Fruit fly (Drosophila melanogaster) whole organism, wandering third instar larva: ENCODE results near the gene CG3546.

Experiments
- Abd-B ChIP-seq: fragments of >200 bp; optimal IDR thresholded peaks from 2 replicates; lab custom pipeline; 2017; ENCODE audit warnings: missing biosample characterization, missing genetic modification characterization
- CG32264 ChIP-seq: fragments of 200-800 bp; sonication (Bioruptor generic); optimal IDR thresholded peaks from 2 replicates; lab custom pipeline; 2016; ENCODE audit warnings: missing biosample characterization, missing genetic modification characterization
- CG9705 ChIP-seq: fragments of 200-800 bp; sonication (Bioruptor generic); optimal IDR thresholded peaks from 2 replicates; lab custom pipeline; 2018; ENCODE audit warnings: missing biosample characterization, mild to moderate bottlenecking, missing genetic modification characterization
- CrebA ChIP-seq: fragments of 200-800 bp; sonication (Bioruptor generic); optimal IDR thresholded peaks from 2 replicates; lab custom pipeline; 2016; ENCODE audit warnings: missing biosample characterization, mild to moderate bottlenecking, missing genetic modification characterization, borderline replicate concordance
- Dfd ChIP-seq: fragments of >200 bp; optimal IDR thresholded peaks from 2 replicates; lab custom pipeline; 2017; ENCODE audit warnings: missing biosample characterization, missing genetic modification characterization
- Dif ChIP-seq: fragments of 200-275, 200-300 bp; sonication (Bioruptor generic); optimal IDR thresholded peaks from 2 replicates; lab custom pipeline; 2018; ENCODE audit warnings: missing biosample characterization, missing genetic modification characterization; ENCODE audit not compliant: partially characterized antibody
- GATAd ChIP-seq: sonication (Bioruptor generic); optimal IDR thresholded peaks from 2 replicates; lab custom pipeline; 2016; ENCODE audit warnings: missing biosample characterization, missing genetic modification characterization
- HLH106 ChIP-seq: fragments of 200-800 bp; optimal IDR thresholded peaks from 3 replicates; lab custom pipeline; 2019; ENCODE audit warnings: missing biosample characterization, mild to moderate bottlenecking, missing genetic modification characterization, moderate library complexity
- Hr78 ChIP-seq: fragments of >200 bp; optimal IDR thresholded peaks from 2 replicates; lab custom pipeline; 2017; ENCODE audit warnings: missing biosample characterization, missing genetic modification characterization
- Hr83 ChIP-seq: fragments of 200-300 bp; sonication (Bioruptor generic); optimal IDR thresholded peaks from 2 replicates; lab custom pipeline; 2016; ENCODE audit warnings: missing biosample characterization, mild to moderate bottlenecking, missing genetic modification characterization, moderate library complexity; ENCODE audit not compliant: poor library complexity, severe bottlenecking
- Jra ChIP-seq: sonication (Bioruptor generic); optimal IDR thresholded peaks from 2 replicates; lab custom pipeline; 2016; ENCODE audit warnings: missing biosample characterization, missing genetic modification characterization
- Mio ChIP-seq: sonication (Bioruptor generic); optimal IDR thresholded peaks from 2 replicates; lab custom pipeline; 2016; ENCODE audit warnings: missing biosample characterization, missing genetic modification characterization
- Myc ChIP-seq: fragments of >200 bp; optimal IDR thresholded peaks from 2 replicates; lab custom pipeline; 2017
- N ChIP-seq: fragments of >200 bp; optimal IDR thresholded peaks from 2 replicates; lab custom pipeline; 2018; ENCODE audit warnings: missing biosample characterization, missing external identifiers, missing genetic modification characterization
- OdsH ChIP-seq: fragments of 200-800 bp; sonication (Bioruptor generic); optimal IDR thresholded peaks from 2 replicates; lab custom pipeline; 2016; ENCODE audit warnings: missing biosample characterization, mild to moderate bottlenecking, missing genetic modification characterization
- Rel ChIP-seq, 2 experiments: fragments of 200-800 bp; sonication (Bioruptor generic) in 1 of 2; optimal IDR thresholded peaks; 2 replicates in 1 of 2; 3 replicates in 1 of 2; lab custom pipeline; 2016 to 2019; ENCODE audit warnings: mild to moderate bottlenecking in 2 of 2, missing biosample characterization in 2 of 2, missing genetic modification characterization in 2 of 2, moderate library complexity in 1 of 2
- Sp1 ChIP-seq: fragments of 200-800 bp; sonication (Bioruptor generic); optimal IDR thresholded peaks from 3 replicates; lab custom pipeline; 2019; ENCODE audit warnings: missing biosample characterization, mild to moderate bottlenecking, missing genetic modification characterization, moderate library complexity
- Vsx2 ChIP-seq: fragments of 200-300, 225-300 bp; sonication (Bioruptor generic); optimal IDR thresholded peaks from 2 replicates; lab custom pipeline; 2018; ENCODE audit warnings: missing biosample characterization, missing genetic modification characterization; ENCODE audit not compliant: partially characterized antibody
- br ChIP-seq: fragments of 200-800 bp; sonication (Bioruptor generic); optimal IDR thresholded peaks from 2 replicates; lab custom pipeline; 2016; ENCODE audit warnings: missing biosample characterization, missing genetic modification characterization
- brk ChIP-seq: fragments of 200-800 bp; sonication (Bioruptor generic); optimal IDR thresholded peaks from 2 replicates; lab custom pipeline; 2016; ENCODE audit warnings: missing biosample characterization, mild to moderate bottlenecking, missing genetic modification characterization
- dmrt93B ChIP-seq: fragments of 200-800 bp; sonication (Bioruptor generic); optimal IDR thresholded peaks from 2 replicates; lab custom pipeline; 2018; ENCODE audit warnings: missing biosample characterization, mild to moderate bottlenecking, missing genetic modification characterization
- dsf ChIP-seq: sonication (Bioruptor generic); optimal IDR thresholded peaks from 2 replicates; lab custom pipeline; 2016; ENCODE audit warnings: missing biosample characterization, missing genetic modification characterization, borderline replicate concordance
- ey ChIP-seq: fragments of 200-800 bp; sonication (Bioruptor generic); optimal IDR thresholded peaks from 2 replicates; lab custom pipeline; 2016; ENCODE audit warnings: missing biosample characterization, missing genetic modification characterization
- fru ChIP-seq: fragments of 200-800 bp; sonication (Bioruptor generic); optimal IDR thresholded peaks from 3 replicates; lab custom pipeline; 2016; ENCODE audit warnings: missing biosample characterization, mild to moderate bottlenecking, missing genetic modification characterization
- h ChIP-seq: fragments of 200-800 bp; sonication (Bioruptor generic); optimal IDR thresholded peaks from 3 replicates; lab custom pipeline; 2016; ENCODE audit warnings: missing biosample characterization, mild to moderate bottlenecking, missing genetic modification characterization
- jim ChIP-seq: fragments of 175-275, 200-325 bp; sonication (Bioruptor generic); optimal IDR thresholded peaks from 2 replicates; lab custom pipeline; 2016; ENCODE audit warnings: missing biosample characterization, mild to moderate bottlenecking, missing genetic modification characterization
- pan ChIP-seq: fragments of >200 bp; optimal IDR thresholded peaks from 2 replicates; lab custom pipeline; 2017
- psq ChIP-seq: fragments of 200-800 bp; sonication (Bioruptor generic); optimal IDR thresholded peaks from 3 replicates; lab custom pipeline; 2017; ENCODE audit warnings: missing biosample characterization, mild to moderate bottlenecking, missing genetic modification characterization, moderate library complexity
- sage ChIP-seq: fragments of 200-800 bp; sonication (Bioruptor generic); optimal IDR thresholded peaks from 2 replicates; lab custom pipeline; 2016; ENCODE audit warnings: missing biosample characterization, mild to moderate bottlenecking, missing genetic modification characterization
- sv ChIP-seq: fragments of 200-800 bp; sonication (Bioruptor generic); optimal IDR thresholded peaks from 3 replicates; lab custom pipeline; 2016; ENCODE audit warnings: missing biosample characterization, missing genetic modification characterization
- tai ChIP-seq: sonication (Bioruptor generic); optimal IDR thresholded peaks from 2 replicates; lab custom pipeline; 2016; ENCODE audit warnings: missing biosample characterization, missing genetic modification characterization
- usp ChIP-seq: fragments of >200 bp; optimal IDR thresholded peaks from 2 replicates; lab custom pipeline; 2017; ENCODE audit warnings: missing biosample characterization, missing genetic modification characterization
- woc ChIP-seq: sonication (Bioruptor generic); optimal IDR thresholded peaks from 2 replicates; lab custom pipeline; 2016; ENCODE audit warnings: missing biosample characterization, mild to moderate bottlenecking, missing genetic modification characterization

The CG3546 gene

DNA sequence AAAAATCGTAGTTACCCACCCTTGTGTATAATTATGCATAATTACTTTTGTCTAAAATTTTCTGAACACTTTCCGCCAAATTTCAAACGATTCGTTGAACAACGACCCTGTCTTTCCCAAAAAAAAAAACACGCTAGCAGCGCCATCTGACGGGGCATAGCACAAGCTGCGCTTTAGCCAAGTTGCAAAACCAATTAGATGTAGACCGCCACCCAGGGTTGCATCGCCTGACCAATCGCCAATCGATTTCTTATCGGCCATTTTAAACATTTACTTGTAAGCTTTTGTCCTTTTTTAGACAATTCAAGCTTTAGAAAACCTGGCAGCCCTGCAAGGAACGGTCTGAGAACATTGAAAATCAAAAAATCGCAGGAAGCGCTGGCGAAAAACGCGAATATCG is 28.0 kb upstream of the CG3546 start, which contains the start of gene CG3556:
CG3556 (plus strand) TSS at position 323 of the 400 bp plus-strand sequence.
- TF ChIP-seq dmrt93B (GFP tag; lab: Kevin White, UChicago) (no peak), CG32264 (GFP tag; lab: Kevin White, UChicago) (no peak), jim (no peak), ey (no peak), pan (no peak), Rel (GFP tag; optimal IDR thresholded peaks at IDR 0.05; lab: Kevin White, UChicago) (no peak), Rel (tag; optimal IDR thresholded peaks at IDR 0.05; lab: Kevin White, UChicago) (peak; percentile 11), brk (no peak), HLH106 (tag; lab: Kevin White, UChicago) (no peak), Vsx2 (GFP tag; lab: Kevin White, UChicago) (no peak), woc (GFP tag; lab: Kevin White, UChicago) (no peak), h (GFP tag; lab: Kevin White, UChicago) (no peak), CrebA (GFP tag; lab: Kevin White, UChicago) (no peak), dsf (GFP tag; lab: Kevin White, UChicago) (no peak), tai (GFP tag; lab: Kevin White, UChicago) (no peak), sage (GFP tag; lab: Kevin White, UChicago) (no peak), Myc (peak; percentile 44), Sp1 (no peak), sv (peak; percentile 1), Jra (GFP tag; lab: Kevin White, UChicago) (no peak), fru (no peak), N (GFP tag; lab: Kevin White, UChicago) (no peak), Hr78 (GFP tag; lab: Kevin White, UChicago) (no peak), Mio (no peak), Dfd (GFP tag; lab: Kevin White, UChicago) (no peak), Dif (GFP tag; lab: Kevin White, UChicago) (no peak), CG9705 (GFP tag; lab: Kevin White, UChicago) (no peak), br (GFP tag; lab: Kevin White, UChicago) (no peak)

DNA sequence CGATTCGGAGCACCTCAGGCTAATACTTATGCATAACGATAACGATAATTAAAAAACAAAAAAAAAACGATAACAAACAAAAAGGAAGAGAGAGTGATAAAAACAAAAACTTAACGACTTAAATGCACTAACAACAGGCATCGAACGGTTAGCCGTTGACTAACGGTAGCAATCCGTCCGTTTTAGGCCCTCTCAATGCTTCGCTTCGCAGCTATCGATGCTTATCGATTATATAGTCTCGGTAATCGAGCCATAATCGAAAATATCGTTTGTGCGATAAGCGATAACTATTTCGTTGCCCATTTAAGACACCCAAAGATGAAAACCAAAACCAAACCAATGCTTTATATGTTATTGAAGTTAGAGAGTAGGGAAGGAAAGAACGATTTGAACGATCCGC is 23.9 kb upstream of the CG3546 start:
- TF ChIP-seq OdsH, result no peak
- no peak for TF ChIP-seq pan
- TF ChIP-seq jim, result no peak
- TF ChIP-seq Jra (GFP tag; lab: Kevin White, UChicago), result no peak
- TF ChIP-seq Myc, result no peak
- TF ChIP-seq CrebA (GFP tag; lab: Kevin White, UChicago), result no peak
- no peak for TF ChIP-seq brk
- no peak for TF ChIP-seq ey
- no peak for TF ChIP-seq Rel (GFP tag; optimal IDR thresholded peaks at IDR 0.05; lab: Kevin White, UChicago)
- TF ChIP-seq Rel (tag; optimal IDR thresholded peaks at IDR 0.05; lab: Kevin White, UChicago), result no peak
- no peak for TF ChIP-seq CG32264 (GFP tag; lab: Kevin White, UChicago)
- TF ChIP-seq dsf (GFP tag; lab: Kevin White, UChicago), result no peak
- TF ChIP-seq Vsx2 (GFP tag; lab: Kevin White, UChicago), result no peak
- no peak for TF ChIP-seq Dfd (GFP tag; lab: Kevin White, UChicago)

DNA sequence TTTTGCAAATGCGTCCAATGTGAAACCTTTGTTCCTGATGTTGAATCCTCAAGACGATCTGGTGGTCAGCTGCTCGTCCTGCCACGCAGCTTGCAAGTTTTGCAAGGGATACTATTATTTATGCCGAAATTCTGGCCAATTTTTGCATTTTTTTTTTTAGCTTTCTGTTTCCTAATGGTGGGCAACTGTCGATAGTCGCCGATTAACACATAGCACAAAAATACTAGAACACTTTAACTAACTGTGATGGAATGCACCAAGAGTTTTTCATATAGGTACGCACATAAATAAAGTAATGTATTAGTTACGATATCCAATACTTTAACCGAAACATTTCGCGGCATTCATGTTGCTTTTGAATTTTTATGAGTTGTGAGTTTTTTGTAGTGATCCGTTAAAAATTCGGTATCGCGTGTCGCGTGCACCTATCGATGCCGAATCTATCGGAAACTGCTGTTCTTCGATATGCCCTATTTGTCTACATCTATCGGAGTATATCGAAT is 17.4 kb upstream of the CG3546 start, which contains the start of the genes rb and CHOp24:
rb (minus strand) TSS at position 197 of the 503 bp plus-strand sequence.
CHOp24 (plus strand) TSS at position 479 of the 503 bp plus-strand sequence.
- TF ChIP-seq Abd-B (GFP tag; lab: Kevin White, UChicago) (no peak), psq (GFP tag; lab: Kevin White, UChicago) (peak; percentile 14), CG9705 (GFP tag; lab: Kevin White, UChicago) (peak; percentile 24), Sp1 (peak; percentile 45), ey (no peak), HLH106 (tag; lab: Kevin White, UChicago) (peak; percentile 43), Jra (GFP tag; lab: Kevin White, UChicago) (peak; percentile 65)

DNA sequence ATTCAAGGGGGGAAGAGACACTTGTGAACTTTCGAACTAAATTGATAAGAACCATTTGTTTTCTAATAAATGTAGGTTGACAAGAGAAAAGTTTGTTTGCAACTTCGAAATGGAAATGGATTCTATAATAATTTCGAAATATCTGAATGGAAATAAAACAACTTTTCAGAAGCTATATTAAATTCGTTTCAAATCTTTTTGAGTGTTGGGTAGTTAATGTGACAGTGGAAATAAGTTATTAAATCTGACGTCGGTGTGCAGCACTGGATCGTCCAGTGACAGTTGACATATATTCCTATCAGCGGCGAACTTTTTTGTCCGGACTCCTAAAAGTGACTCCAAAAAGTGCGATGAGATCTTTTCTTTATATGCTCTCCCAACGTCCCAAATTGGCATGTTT is 15.5 kb upstream of the CG3546 start, which contains the start of gene CG3568:
CG3568 (plus strand) TSS at position 278 of the 400 bp plus-strand sequence.
- TF ChIP-seq CrebA (GFP tag; lab: Kevin White, UChicago) (no peak), sage (GFP tag; lab: Kevin White, UChicago) (no peak), dsf (GFP tag; lab: Kevin White, UChicago) (no peak), Vsx2 (GFP tag; lab: Kevin White, UChicago) (no peak), Myc (no peak), usp (GFP tag; lab: Kevin White, UChicago) (no peak), Dfd (GFP tag; lab: Kevin White, UChicago) (no peak), Mio (no peak), ey (no peak), Hr83 (no peak), GATAd (GFP tag; lab: Kevin White, UChicago) (no peak), jim (no peak), N (GFP tag; lab: Kevin White, UChicago) (no peak), Sp1 (no peak)
